Worm (Caenorhabditis elegans) whole organism, late embryonic: ENCODE results near the gene smg-7.

Source experiments
- C08G9.2 ChIP-seq: sonication (generic microtip); optimal IDR thresholded peaks from 2 replicates; lab custom pipeline; 2016; ENCODE audit warnings: mild to moderate bottlenecking, missing genetic modification characterization, moderate library complexity, missing compliant biosample characterization
- C38D4.7 ChIP-seq: fragments of 200-800 bp; sonication (Bioruptor generic); optimal IDR thresholded peaks from 2 replicates; lab custom pipeline; 2018; ENCODE audit warnings: mild to moderate bottlenecking, missing genetic modification characterization, moderate library complexity, missing compliant biosample characterization
- K02D7.2 ChIP-seq: sonication (generic microtip); optimal IDR thresholded peaks from 2 replicates; lab custom pipeline; 2017; ENCODE audit warnings: mild to moderate bottlenecking, missing genetic modification characterization, missing compliant biosample characterization
- K09A11.1 ChIP-seq: sonication (generic microtip); optimal IDR thresholded peaks from 2 replicates; lab custom pipeline; 2017; ENCODE audit warnings: antibody characterized with exemption, mild to moderate bottlenecking, missing genetic modification characterization, missing compliant biosample characterization; ENCODE audit not compliant: insufficient read depth
- T23F11.4 ChIP-seq: fragments of 200-800 bp; sonication (Bioruptor generic); optimal IDR thresholded peaks from 2 replicates; lab custom pipeline; 2018; ENCODE audit warnings: mild to moderate bottlenecking, missing genetic modification characterization, missing compliant biosample characterization
- Y22D7AL.16 ChIP-seq: sonication (generic microtip); optimal IDR thresholded peaks from 2 replicates; lab custom pipeline; 2016; ENCODE audit warnings: missing genetic modification characterization, missing compliant biosample characterization
- ama-1 ChIP-seq: fragments of 150-350 bp; optimal IDR thresholded peaks from 2 replicates; lab custom pipeline; 2014
- ceh-14 ChIP-seq: sonication (generic microtip); optimal IDR thresholded peaks from 2 replicates; lab custom pipeline; 2016; ENCODE audit warnings: missing genotype, missing genetic modification characterization, missing compliant biosample characterization
- ceh-18 ChIP-seq: sonication (generic microtip); optimal IDR thresholded peaks from 2 replicates; lab custom pipeline; 2016; ENCODE audit warnings: missing genetic modification characterization, missing compliant biosample characterization
- ceh-19 ChIP-seq: fragments of 200-800 bp; sonication (Bioruptor generic); optimal IDR thresholded peaks from 2 replicates; lab custom pipeline; 2018; ENCODE audit warnings: mild to moderate bottlenecking, missing genetic modification characterization, missing compliant biosample characterization
- ceh-34 ChIP-seq: sonication (generic microtip); optimal IDR thresholded peaks from 2 replicates; lab custom pipeline; 2016; ENCODE audit warnings: mild to moderate bottlenecking, missing genetic modification characterization, missing compliant biosample characterization
- ceh-48 ChIP-seq: sonication (generic microtip); optimal IDR thresholded peaks from 2 replicates; lab custom pipeline; 2016; ENCODE audit warnings: missing genetic modification characterization, inconsistent platforms, missing compliant biosample characterization
- dmd-4 ChIP-seq: sonication (generic microtip); optimal IDR thresholded peaks from 2 replicates; lab custom pipeline; 2016; ENCODE audit warnings: borderline replicate concordance, missing genetic modification characterization, missing compliant biosample characterization
- elt-2 ChIP-seq: sonication (generic microtip); optimal IDR thresholded peaks from 2 replicates; lab custom pipeline; 2016; ENCODE audit warnings: missing genetic modification reagents, missing genetic modification characterization, missing compliant biosample characterization
- elt-4 ChIP-seq: sonication (generic microtip); optimal IDR thresholded peaks from 2 replicates; lab custom pipeline; 2016; ENCODE audit warnings: missing genetic modification characterization, missing compliant biosample characterization
- ets-4 ChIP-seq: sonication (generic microtip); optimal IDR thresholded peaks from 2 replicates; lab custom pipeline; 2016; ENCODE audit warnings: missing genetic modification characterization, missing compliant biosample characterization
- hlh-13 ChIP-seq: fragments of 200-800 bp; sonication (Bioruptor generic); optimal IDR thresholded peaks from 2 replicates; lab custom pipeline; 2018; ENCODE audit warnings: mild to moderate bottlenecking, missing genetic modification characterization, missing compliant biosample characterization
- hlh-30 ChIP-seq: sonication (generic microtip); optimal IDR thresholded peaks from 2 replicates; lab custom pipeline; 2017; ENCODE audit warnings: antibody characterized with exemption, missing genetic modification characterization, missing compliant biosample characterization; ENCODE audit not compliant: insufficient read depth
- hlh-6 ChIP-seq: sonication (generic microtip); optimal IDR thresholded peaks from 2 replicates; lab custom pipeline; 2016; ENCODE audit warnings: missing genotype, missing genetic modification characterization, missing compliant biosample characterization
- hlh-8 ChIP-seq: sonication (generic microtip); optimal IDR thresholded peaks from 2 replicates; lab custom pipeline; 2016; ENCODE audit warnings: missing genotype, missing genetic modification characterization, missing compliant biosample characterization
- lin-11 ChIP-seq: fragments of 200-800 bp; sonication (Bioruptor generic); optimal IDR thresholded peaks from 2 replicates; lab custom pipeline; 2018; ENCODE audit warnings: mild to moderate bottlenecking, missing genetic modification characterization, missing compliant biosample characterization
- madf-2 ChIP-seq: sonication (generic microtip); optimal IDR thresholded peaks from 2 replicates; lab custom pipeline; 2017; ENCODE audit warnings: missing genetic modification characterization, missing compliant biosample characterization
- nfya-1 ChIP-seq: sonication (generic microtip); optimal IDR thresholded peaks from 2 replicates; lab custom pipeline; 2017; ENCODE audit warnings: missing genetic modification characterization, mild to moderate bottlenecking, missing compliant biosample characterization, antibody characterized with exemption, moderate library complexity
- nhr-232 ChIP-seq: sonication (generic microtip); optimal IDR thresholded peaks from 2 replicates; lab custom pipeline; 2016; ENCODE audit warnings: missing genetic modification characterization, missing compliant biosample characterization
- npax-4 ChIP-seq: sonication (generic microtip); optimal IDR thresholded peaks from 2 replicates; lab custom pipeline; 2016; ENCODE audit warnings: missing genetic modification characterization, missing compliant biosample characterization
- odd-2 ChIP-seq: sonication (generic microtip); optimal IDR thresholded peaks from 2 replicates; lab custom pipeline; 2017; ENCODE audit warnings: antibody characterized with exemption, mild to moderate bottlenecking, missing genetic modification characterization, missing compliant biosample characterization
- pag-3 ChIP-seq: sonication (generic microtip); optimal IDR thresholded peaks from 2 replicates; lab custom pipeline; 2016; ENCODE audit warnings: missing compliant biosample characterization, missing genetic modification characterization, borderline replicate concordance
- pat-9 ChIP-seq: fragments of 200-800 bp; sonication (Bioruptor generic); optimal IDR thresholded peaks from 2 replicates; lab custom pipeline; 2018; ENCODE audit warnings: mild to moderate bottlenecking, missing genetic modification characterization, moderate library complexity, missing compliant biosample characterization
- pax-1 ChIP-seq: fragments of 150-350 bp; optimal IDR thresholded peaks from 2 replicates; lab custom pipeline; 2014; ENCODE audit warnings: missing biosample characterization, missing genetic modification characterization
- pha-2 ChIP-seq: sonication (generic microtip); optimal IDR thresholded peaks from 2 replicates; lab custom pipeline; 2017; ENCODE audit warnings: mild to moderate bottlenecking, missing genetic modification characterization, missing compliant biosample characterization
- pha-4 ChIP-seq: fragments of 150-350 bp; optimal IDR thresholded peaks from 2 replicates; lab custom pipeline; 2018; ENCODE audit warnings: missing biosample characterization, missing genetic modification reagents, missing genetic modification characterization
- ref-2 ChIP-seq: sonication (generic microtip); optimal IDR thresholded peaks from 2 replicates; lab custom pipeline; 2016; ENCODE audit warnings: missing genetic modification characterization, missing compliant biosample characterization
- rnt-1 ChIP-seq: sonication (generic microtip); optimal IDR thresholded peaks from 2 replicates; lab custom pipeline; 2016; ENCODE audit warnings: missing genetic modification characterization, missing compliant biosample characterization
- sdc-2 ChIP-seq: sonication (generic microtip); optimal IDR thresholded peaks from 2 replicates; lab custom pipeline; 2016; ENCODE audit warnings: missing genotype, missing genetic modification characterization, missing compliant biosample characterization
- tbx-2 ChIP-seq: sonication (generic microtip); optimal IDR thresholded peaks from 2 replicates; lab custom pipeline; 2016; ENCODE audit warnings: missing genetic modification characterization, missing compliant biosample characterization
- tbx-7 ChIP-seq: sonication (generic microtip); optimal IDR thresholded peaks from 2 replicates; lab custom pipeline; 2016; ENCODE audit warnings: missing genotype, missing genetic modification characterization, missing compliant biosample characterization
- unc-3 ChIP-seq, 2 experiments: fragments of 200-800 bp in 1 of 2; sonication (Bioruptor generic) in 1 of 2; sonication (generic microtip) in 1 of 2; conservative IDR thresholded peaks in 1 of 2; optimal IDR thresholded peaks in 1 of 2; 2 replicates each; pipeline versions ENCODE4 v1.3.6 to Lab custom; 2016 to 2022; ENCODE audit warnings: missing compliant biosample characterization in 2 of 2, missing genetic modification characterization in 2 of 2, missing genetic modification reagents in 1 of 2
- unc-55 ChIP-seq: sonication (generic microtip); optimal IDR thresholded peaks from 2 replicates; lab custom pipeline; 2017; ENCODE audit warnings: missing biosample characterization, missing genetic modification reagents, missing genetic modification characterization
- zip-5 ChIP-seq: sonication (generic microtip); optimal IDR thresholded peaks from 2 replicates; lab custom pipeline; 2016; ENCODE audit warnings: missing genetic modification characterization, missing compliant biosample characterization
- ztf-16 ChIP-seq: sonication (generic microtip); optimal IDR thresholded peaks from 2 replicates; lab custom pipeline; 2017; ENCODE audit warnings: missing genetic modification characterization, missing compliant biosample characterization

The smg-7 gene

ce11 chrIV:6756374-6756773 lies 14.1 kb upstream of the smg-7 start (continued):
- TF ChIP-seq ceh-18 (tag; lab: Kevin White, UChicago): peak; percentile 92
- TF ChIP-seq elt-4 (tag; lab: Kevin White, UChicago): no peak
- TF ChIP-seq odd-2 (tag; lab: Kevin White, UChicago): peak; percentile 66
- TF ChIP-seq hlh-30 (tag; lab: Kevin White, UChicago): no peak
- TF ChIP-seq elt-2 (tag; lab: Kevin White, UChicago): peak; percentile 92
- peak; percentile 78 for TF ChIP-seq K02D7.2
- TF ChIP-seq rnt-1 (tag; lab: Kevin White, UChicago): peak; percentile 75
- peak; percentile 78 for TF ChIP-seq madf-2
- TF ChIP-seq hlh-13 (GFP tag; lab: Kevin White, UChicago): no peak
- TF ChIP-seq Y22D7AL.16 (tag; lab: Kevin White, UChicago): peak; percentile 58
- peak; percentile 50 for TF ChIP-seq zip-5
- peak; percentile 86 for TF ChIP-seq ceh-34
- TF ChIP-seq npax-4 (tag; lab: Kevin White, UChicago): peak; percentile 54
- TF ChIP-seq tbx-7 (tag; lab: Kevin White, UChicago): peak; percentile 44
- TF ChIP-seq hlh-8 (tag; lab: Kevin White, UChicago): peak; percentile 82
- peak; percentile 54 for TF ChIP-seq ceh-48 (tag; lab: Kevin White, UChicago)
- TF ChIP-seq ceh-14: peak; percentile 92
- peak; percentile 73 for TF ChIP-seq pat-9 (tag; lab: Kevin White, UChicago)
- no peak for TF ChIP-seq unc-55 (GFP tag; lab: Kevin White, UChicago)
- peak; percentile 84 for TF ChIP-seq dmd-4 (tag; lab: Kevin White, UChicago)
- peak; percentile 71 for TF ChIP-seq T23F11.4 (GFP tag; lab: Kevin White, UChicago)
- TF ChIP-seq lin-11 (tag; lab: Kevin White, UChicago): peak; percentile 75
- peak; percentile 95 for TF ChIP-seq tbx-2 (tag; lab: Kevin White, UChicago)
- TF ChIP-seq hlh-6: peak; percentile 90
- peak; percentile 60 for TF ChIP-seq ztf-16 (tag; lab: Kevin White, UChicago)
- peak; percentile 67 for TF ChIP-seq nhr-232 (tag; lab: Kevin White, UChicago)
- no peak for TF ChIP-seq ama-1 (lab: Kevin White, UChicago)
- TF ChIP-seq K09A11.1 (tag; lab: Kevin White, UChicago): peak; percentile 83
- peak; percentile 32 for TF ChIP-seq pag-3 (tag; lab: Kevin White, UChicago)
- peak; percentile 62 for TF ChIP-seq C08G9.2
- TF ChIP-seq sdc-2: peak; percentile 73
- TF ChIP-seq nfya-1 (tag; lab: Kevin White, UChicago): peak; percentile 89
- peak; percentile 90 for TF ChIP-seq ceh-19 (GFP tag; lab: Kevin White, UChicago)
- TF ChIP-seq, all 69 proteins: peak for 58

- TF ChIP-seq nhr-232 (tag; lab: Kevin White, UChicago): no peak
- TF ChIP-seq unc-3 (GFP tag; conservative IDR thresholded peaks at IDR 0.05; lab: Robert Waterston, UW): no peak
- TF ChIP-seq unc-3 (tag; optimal IDR thresholded peaks at IDR 0.05; lab: Kevin White, UChicago): no peak
- TF ChIP-seq pax-1 (tag; lab: Kevin White, UChicago): no peak
- TF ChIP-seq lin-11 (tag; lab: Kevin White, UChicago): no peak
- no peak for TF ChIP-seq pha-4
- TF ChIP-seq npax-4 (tag; lab: Kevin White, UChicago): no peak
- TF ChIP-seq ref-2 (tag; lab: Kevin White, UChicago): no peak
- TF ChIP-seq zip-5: no peak
- no peak for TF ChIP-seq elt-4 (tag; lab: Kevin White, UChicago)
- no peak for TF ChIP-seq pha-2 (tag; lab: Kevin White, UChicago)
- TF ChIP-seq nfya-1 (tag; lab: Kevin White, UChicago): no peak
- no peak for TF ChIP-seq C38D4.7 (GFP tag; lab: Kevin White, UChicago)
- TF ChIP-seq ets-4 (tag; lab: Kevin White, UChicago): no peak
Observed at ce11 chrIV:6751213-6751612, 9.0 kb upstream of the smg-7 start.
